Worm (Caenorhabditis elegans): Measurements from ENCODE around the gene Y69H2.9.

DNA sequence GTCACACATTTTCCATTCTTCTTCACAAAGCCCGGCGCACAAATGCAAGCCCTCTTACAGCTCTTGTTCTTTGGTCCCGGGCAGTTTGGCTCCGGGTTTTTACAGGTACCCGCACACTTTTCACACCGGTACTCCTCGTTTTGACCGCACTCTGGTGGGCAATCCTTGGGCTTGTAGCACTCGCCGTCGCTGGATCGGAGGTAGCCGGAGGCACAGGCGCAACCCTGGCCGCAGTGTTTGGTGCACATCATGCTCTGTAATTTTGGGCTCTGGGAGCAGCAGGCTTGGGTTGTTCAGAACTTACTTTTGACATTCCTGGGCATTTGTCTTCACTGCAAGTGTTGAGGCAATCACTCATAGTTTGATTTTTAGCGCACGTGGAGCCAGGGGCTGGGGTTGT lies 43.9 kb upstream of the Y69H2.9 start:
- TF ChIP-seq hnd-1 (tag; optimal IDR thresholded peaks at IDR 0.05) (no peak), hmbx-1 (tag; optimal IDR thresholded peaks at IDR 0.05) (no peak), tbx-37 (GFP tag; conservative IDR thresholded peaks at IDR 0.05) (no peak), ets-7 (tag; optimal IDR thresholded peaks at IDR 0.05) (no peak), tra-4 (tag; optimal IDR thresholded peaks at IDR 0.05) (no peak)
